Fruit fly (Drosophila melanogaster): ENCODE measurements around the gene Non2.

Gene Non2

DNA sequence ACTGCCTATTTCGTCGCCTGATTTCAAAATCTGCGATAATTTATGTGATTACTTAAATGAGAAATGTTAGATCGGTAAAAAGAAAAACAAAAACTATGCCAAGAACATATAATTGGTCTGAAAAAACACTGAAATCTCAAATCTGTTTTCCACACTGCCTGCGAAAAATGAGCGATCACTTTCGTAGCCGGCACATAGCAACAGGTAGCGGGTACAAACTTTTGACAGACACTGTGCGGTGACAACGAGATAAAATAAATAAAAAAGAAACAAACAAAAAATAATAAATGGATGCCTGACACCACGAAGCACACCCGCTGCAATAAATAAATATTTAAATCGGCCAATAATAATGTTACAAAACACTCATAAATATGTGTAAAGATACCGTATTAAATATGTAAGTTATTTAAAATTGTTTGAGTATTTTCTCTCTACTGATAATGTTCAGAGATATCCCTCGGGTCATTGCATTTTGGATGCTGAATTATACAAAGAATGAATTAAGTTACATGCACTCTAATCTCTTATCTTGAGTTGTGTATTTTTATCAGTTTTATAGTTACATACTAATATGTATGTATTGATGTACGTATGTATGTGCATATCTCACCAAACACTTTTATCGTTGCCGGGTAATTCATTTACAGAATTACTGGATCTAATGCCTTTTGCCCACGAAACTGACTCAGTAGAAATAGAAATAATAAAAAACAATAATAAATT is 1.6 kb upstream of the Non2 start (continued):
- TF ChIP-seq CG8765 (GFP tag; IDR thresholded peaks at IDR 0.05) (no peak), zf30C (GFP tag; optimal IDR thresholded peaks at IDR 0.05) (no peak), ab (GFP tag; optimal IDR thresholded peaks at IDR 0.05) (no peak), cg (GFP tag; optimal IDR thresholded peaks at IDR 0.05) (no peak), zfh1 (GFP tag; IDR thresholded peaks at IDR 0.05) (no peak), Xbp1 (GFP tag; optimal IDR thresholded peaks at IDR 0.05) (peak; percentile 46), psq (GFP tag; optimal IDR thresholded peaks at IDR 0.05) (no peak), CG8388 (GFP tag; optimal IDR thresholded peaks at IDR 0.05) (peak; percentile 99), unpg (GFP tag; optimal IDR thresholded peaks at IDR 0.05) (peak; percentile 12), kay (GFP tag; optimal IDR thresholded peaks at IDR 0.05) (no peak), nom (GFP tag; optimal IDR thresholded peaks at IDR 0.05) (no peak), CG7963 (GFP tag; IDR thresholded peaks at IDR 0.05; ENCODE audit: partially characterized antibody) (no peak), CG12299 (tag; optimal IDR thresholded peaks at IDR 0.05) (no peak), CG2712 (tag; optimal IDR thresholded peaks at IDR 0.05) (no peak), CG18764 (GFP tag; optimal IDR thresholded peaks at IDR 0.05) (no peak), CG1792 (GFP tag; optimal IDR thresholded peaks at IDR 0.05) (no peak), CG12236 (GFP tag; optimal IDR thresholded peaks at IDR 0.05) (no peak), wek (GFP tag; optimal IDR thresholded peaks at IDR 0.05) (no peak), Camta (GFP tag; optimal IDR thresholded peaks at IDR 0.05) (no peak), CG8359 (GFP tag; optimal IDR thresholded peaks at IDR 0.05; ENCODE audit: borderline replicate concordance) (no peak), jumu (GFP tag; optimal IDR thresholded peaks at IDR 0.05) (no peak), CG9727 (GFP tag; optimal IDR thresholded peaks at IDR 0.05) (no peak), ro (GFP tag; IDR thresholded peaks at IDR 0.05) (no peak), run (tag; optimal IDR thresholded peaks at IDR 0.05) (no peak), gce (GFP tag; IDR thresholded peaks at IDR 0.05) (no peak), yki (optimal IDR thresholded peaks at IDR 0.05) (no peak), br (optimal IDR thresholded peaks at IDR 0.05) (no peak), CG10274 (GFP tag; optimal IDR thresholded peaks at IDR 0.05) (no peak), kni (GFP tag; optimal IDR thresholded peaks at IDR 0.05) (no peak), Chrac-16 (GFP tag; optimal IDR thresholded peaks at IDR 0.05) (no peak), CrebB (tag; optimal IDR thresholded peaks at IDR 0.05) (no peak), Hand (GFP tag; optimal IDR thresholded peaks at IDR 0.05) (no peak), zfh2 (GFP tag; optimal IDR thresholded peaks at IDR 0.05) (no peak), nmo (GFP tag; optimal IDR thresholded peaks at IDR 0.05) (no peak), ems (GFP tag; optimal IDR thresholded peaks at IDR 0.05) (no peak), CG12219 (GFP tag; optimal IDR thresholded peaks at IDR 0.05) (no peak), Rfx (GFP tag; IDR thresholded peaks at IDR 0.05) (peak; percentile 43; the same call in 1 of the 2 replicates), tin (GFP tag; optimal IDR thresholded peaks at IDR 0.05) (peak; percentile 25), CG32772 (GFP tag; IDR thresholded peaks at IDR 0.05) (peak; percentile 18; the same call in 1 of the 2 replicates), CG1603 (tag; optimal IDR thresholded peaks at IDR 0.05) (no peak), CG7928 (GFP tag; optimal IDR thresholded peaks at IDR 0.05) (no peak), Drgx (GFP tag; IDR thresholded peaks at IDR 0.05) (0 out of 2 replicates have a peak, but pooled peaks have one; percentile 22), CG3407 (GFP tag; optimal IDR thresholded peaks at IDR 0.05) (no peak), CG8924 (tag; optimal IDR thresholded peaks at IDR 0.05) (no peak), bcd (GFP tag; optimal IDR thresholded peaks at IDR 0.05) (no peak), nerfin-1 (tag; optimal IDR thresholded peaks at IDR 0.05) (no peak), CG13775 (GFP tag; optimal IDR thresholded peaks at IDR 0.05) (no peak), CG11093 (GFP tag; IDR thresholded peaks at IDR 0.05) (no peak), sens (GFP tag) (peak; percentile 84), nerfin-2 (GFP tag; IDR thresholded peaks at IDR 0.05; ENCODE audit: partially characterized antibody) (no peak), CG18599 (GFP tag; optimal IDR thresholded peaks at IDR 0.05) (no peak)

All from whole organism, embryonic.